Worm (Caenorhabditis elegans) whole organism, L2 larva: Measurements from ENCODE around the gene C16D9.8.

Experiments
- R02D3.7 ChIP-seq: fragments of 150-350 bp; optimal IDR thresholded peaks from 2 replicates; lab custom pipeline; 2014; ENCODE audit warnings: missing biosample characterization, missing genetic modification characterization
- Y55F3AM.14 ChIP-seq: fragments of 200-800 bp; sonication (Bioruptor generic); optimal IDR thresholded peaks from 2 replicates; lab custom pipeline; 2018; ENCODE audit warnings: mild to moderate bottlenecking, missing genetic modification characterization, missing compliant biosample characterization
- alr-1 ChIP-seq: fragments of 150-350 bp; optimal IDR thresholded peaks from 2 replicates; lab custom pipeline; 2014; ENCODE audit warnings: missing biosample characterization, missing genetic modification characterization
- aly-2 ChIP-seq: fragments of 150-350 bp; optimal IDR thresholded peaks from 2 replicates; lab custom pipeline; 2014; ENCODE audit warnings: missing biosample characterization, missing genetic modification characterization
- ama-1 ChIP-seq: fragments of 150-350 bp; optimal IDR thresholded peaks from 2 replicates; lab custom pipeline; 2018; ENCODE audit warnings: inconsistent platforms
- blmp-1 ChIP-seq: sonication (generic microtip); optimal IDR thresholded peaks from 2 replicates; lab custom pipeline; 2017; ENCODE audit warnings: missing genetic modification characterization, mild to moderate bottlenecking, missing compliant biosample characterization, antibody characterized with exemption, moderate library complexity; ENCODE audit not compliant: insufficient read depth
- ceh-16 ChIP-seq: fragments of 150-350 bp; optimal IDR thresholded peaks from 2 replicates; lab custom pipeline; 2014; ENCODE audit warnings: missing biosample characterization, missing genetic modification characterization
- ceh-82 ChIP-seq: fragments of 150-350 bp; optimal IDR thresholded peaks from 2 replicates; lab custom pipeline; 2014; ENCODE audit warnings: missing biosample characterization, missing genetic modification characterization
- crh-2 ChIP-seq: sonication (generic microtip); optimal IDR thresholded peaks from 2 replicates; lab custom pipeline; 2017; ENCODE audit warnings: missing biosample characterization, missing genetic modification characterization
- dmd-4 ChIP-seq: sonication (generic microtip); optimal IDR thresholded peaks from 2 replicates; lab custom pipeline; 2017; ENCODE audit warnings: missing biosample characterization, missing genetic modification characterization
- egl-27 ChIP-seq: sonication (generic microtip); optimal IDR thresholded peaks from 3 replicates; lab custom pipeline; 2017; ENCODE audit warnings: missing biosample characterization, missing genetic modification reagents, missing genetic modification characterization
- elt-1 ChIP-seq: fragments of 150-350 bp; optimal IDR thresholded peaks from 2 replicates; lab custom pipeline; 2014; ENCODE audit warnings: missing biosample characterization, missing genetic modification characterization
- elt-3 ChIP-seq: sonication (generic microtip); optimal IDR thresholded peaks from 2 replicates; lab custom pipeline; 2017; ENCODE audit warnings: missing biosample characterization, missing genetic modification characterization
- fos-1 ChIP-seq: fragments of 150-350 bp; optimal IDR thresholded peaks from 2 replicates; lab custom pipeline; 2014; ENCODE audit warnings: missing biosample characterization, missing genetic modification characterization
- gmeb-1 ChIP-seq: fragments of 150-350 bp; optimal IDR thresholded peaks from 2 replicates; lab custom pipeline; 2014; ENCODE audit warnings: missing biosample characterization, missing genetic modification characterization
- lin-11 ChIP-seq: fragments of 150-350 bp; sonication (generic microtip); optimal IDR thresholded peaks from 2 replicates; lab custom pipeline; 2014; ENCODE audit warnings: missing biosample characterization, missing genetic modification characterization, inconsistent platforms, mixed read lengths
- lin-13 ChIP-seq: fragments of 150-350 bp; optimal IDR thresholded peaks from 2 replicates; lab custom pipeline; 2014; ENCODE audit warnings: missing biosample characterization, missing genetic modification reagents, missing genetic modification characterization
- lin-39 ChIP-seq: fragments of 150-350 bp; optimal IDR thresholded peaks from 2 replicates; lab custom pipeline; 2014; ENCODE audit warnings: missing biosample characterization, missing genetic modification reagents, missing genetic modification characterization
- lsy-2 ChIP-seq, 2 experiments: fragments of 150-350 bp in 1 of 2; sonication (generic microtip) in 1 of 2; optimal IDR thresholded peaks; 2 replicates each; lab custom pipeline; 2014 to 2017; ENCODE audit warnings: missing biosample characterization in 2 of 2, missing genetic modification characterization in 2 of 2
- mab-5 ChIP-seq: fragments of 150-350 bp; optimal IDR thresholded peaks from 2 replicates; lab custom pipeline; 2014; ENCODE audit warnings: missing biosample characterization, missing genetic modification characterization
- mbf-1 ChIP-seq: sonication (generic microtip); optimal IDR thresholded peaks from 2 replicates; lab custom pipeline; 2017; ENCODE audit warnings: missing biosample characterization, missing genetic modification characterization
- mdl-1 ChIP-seq, 2 experiments: fragments of 150-350 bp in 1 of 2; sonication (generic microtip) in 1 of 2; optimal IDR thresholded peaks; 2 replicates each; lab custom pipeline; 2017; ENCODE audit warnings: missing biosample characterization in 2 of 2, missing genetic modification characterization in 2 of 2
- nhr-10 ChIP-seq: sonication (generic microtip); optimal IDR thresholded peaks from 2 replicates; lab custom pipeline; 2017; ENCODE audit warnings: missing biosample characterization, missing genetic modification characterization
- nhr-11 ChIP-seq: fragments of 150-350 bp; optimal IDR thresholded peaks from 2 replicates; lab custom pipeline; 2014; ENCODE audit warnings: missing biosample characterization, missing genetic modification characterization
- nhr-12 ChIP-seq: fragments of 150-350 bp; optimal IDR thresholded peaks from 2 replicates; lab custom pipeline; 2014; ENCODE audit warnings: missing biosample characterization, missing genetic modification characterization
- nhr-129 ChIP-seq: fragments of 150-350 bp; optimal IDR thresholded peaks from 2 replicates; lab custom pipeline; 2014; ENCODE audit warnings: missing biosample characterization, missing genetic modification characterization
- nhr-21 ChIP-seq: fragments of 150-350 bp; optimal IDR thresholded peaks from 2 replicates; lab custom pipeline; 2014; ENCODE audit warnings: missing biosample characterization, missing genetic modification characterization
- nhr-23 ChIP-seq: fragments of 150-350 bp; optimal IDR thresholded peaks from 2 replicates; lab custom pipeline; 2014; ENCODE audit warnings: missing biosample characterization, missing genetic modification reagents, missing genetic modification characterization
- nhr-237 ChIP-seq: fragments of 150-350 bp; optimal IDR thresholded peaks from 2 replicates; lab custom pipeline; 2014; ENCODE audit warnings: missing biosample characterization, missing genetic modification characterization
- nhr-25 ChIP-seq: fragments of 150-350 bp; sonication (generic microtip); optimal IDR thresholded peaks from 3 replicates; lab custom pipeline; 2014; ENCODE audit warnings: missing biosample characterization, missing genetic modification characterization
- nhr-6 ChIP-seq: fragments of 150-350 bp; optimal IDR thresholded peaks from 2 replicates; lab custom pipeline; 2014; ENCODE audit warnings: missing biosample characterization, missing genetic modification characterization
- nhr-77 ChIP-seq: fragments of 150-350 bp; optimal IDR thresholded peaks from 2 replicates; lab custom pipeline; 2014; ENCODE audit warnings: missing biosample characterization, missing genetic modification characterization
- peb-1 ChIP-seq: fragments of 150-350 bp; optimal IDR thresholded peaks from 2 replicates; lab custom pipeline; 2014; ENCODE audit warnings: missing biosample characterization, missing genetic modification characterization
- sem-4 ChIP-seq: fragments of 150-350 bp; optimal IDR thresholded peaks from 2 replicates; lab custom pipeline; 2014; ENCODE audit warnings: missing biosample characterization, missing genetic modification reagents, missing genetic modification characterization
- skn-1 ChIP-seq: sonication (generic microtip); optimal IDR thresholded peaks from 2 replicates; lab custom pipeline; 2017; ENCODE audit warnings: missing biosample characterization, missing genetic modification characterization
- sma-3 ChIP-seq: sonication (generic microtip); optimal IDR thresholded peaks from 2 replicates; lab custom pipeline; 2016; ENCODE audit warnings: missing genetic modification reagents, missing genetic modification characterization, missing compliant biosample characterization
- sma-9 ChIP-seq, 2 experiments: fragments of 150-350 bp in 1 of 2; sonication (generic microtip) in 1 of 2; optimal IDR thresholded peaks; 2 replicates each; lab custom pipeline; 2014 to 2016; ENCODE audit warnings: missing genetic modification characterization in 2 of 2, mild to moderate bottlenecking in 1 of 2, missing biosample characterization in 1 of 2, missing compliant biosample characterization in 1 of 2, missing genetic modification reagents in 1 of 2, moderate library complexity in 1 of 2
- snpc-4 ChIP-seq: fragments of 150-350 bp; optimal IDR thresholded peaks from 2 replicates; lab custom pipeline; 2014; ENCODE audit warnings: missing biosample characterization, missing genetic modification characterization
- unc-39 ChIP-seq: fragments of 150-350 bp; optimal IDR thresholded peaks from 2 replicates; lab custom pipeline; 2014; ENCODE audit warnings: missing biosample characterization, missing genetic modification characterization
- unc-55 ChIP-seq: fragments of 150-350 bp; sonication (generic microtip); optimal IDR thresholded peaks from 3 replicates; lab custom pipeline; 2014; ENCODE audit warnings: missing biosample characterization, missing genetic modification reagents, missing genetic modification characterization
- unc-62 ChIP-seq: fragments of 150-350 bp; optimal IDR thresholded peaks from 2 replicates; lab custom pipeline; 2014; ENCODE audit warnings: missing biosample characterization, missing genetic modification reagents, missing genetic modification characterization
- zag-1 ChIP-seq: fragments of 150-350 bp; optimal IDR thresholded peaks from 2 replicates; lab custom pipeline; 2014; ENCODE audit warnings: missing biosample characterization, missing genetic modification characterization
- ztf-1 ChIP-seq: fragments of 200-800 bp; sonication (Bioruptor generic); conservative IDR thresholded peaks from 2 replicates; pipeline ENCODE4 v1.3.6; 2022; ENCODE audit warnings: missing genetic modification characterization, missing compliant biosample characterization
- ztf-11 ChIP-seq: sonication (generic microtip); optimal IDR thresholded peaks from 2 replicates; lab custom pipeline; 2017; ENCODE audit warnings: missing biosample characterization, missing genetic modification characterization
- ztf-4 ChIP-seq: fragments of 150-350 bp; optimal IDR thresholded peaks from 2 replicates; lab custom pipeline; 2014; ENCODE audit warnings: missing biosample characterization, missing genetic modification characterization

C16D9.8 gene

ce11 chrV:8268902-8269301, 5.5 kb upstream of the C16D9.8 start, which contains the start of the genes asp-6 and asp-12:
Gene asp-6, minus strand, starts transcription at chrV:8268937.
Gene asp-12, plus strand, starts transcription at chrV:8269210.
- TF ChIP-seq sma-9 (GFP tag; optimal IDR thresholded peaks at IDR 0.05; lab: Kevin White, UChicago) (peak; percentile 35), sma-9 (tag; optimal IDR thresholded peaks at IDR 0.05; lab: Kevin White, UChicago) (no peak), fos-1 (peak; percentile 8), ceh-82 (tag; lab: Kevin White, UChicago) (no peak)

ce11 chrV:8267275-8267674, 3.9 kb upstream of the C16D9.8 start:
- TF ChIP-seq R02D3.7 (tag; lab: Kevin White, UChicago), result no peak
- no peak for TF ChIP-seq nhr-21 (tag; lab: Kevin White, UChicago)
- TF ChIP-seq aly-2 (tag; lab: Kevin White, UChicago), result no peak
- TF ChIP-seq sma-3 (GFP tag; lab: Kevin White, UChicago), result peak; percentile 34
- TF ChIP-seq nhr-10 (tag; lab: Kevin White, UChicago), result no peak
- TF ChIP-seq lin-13 (GFP tag; lab: Kevin White, UChicago), result peak; percentile 16
- no peak for TF ChIP-seq nhr-25 (tag; lab: Kevin White, UChicago)
- peak; percentile 71 for TF ChIP-seq gmeb-1
- TF ChIP-seq nhr-23 (tag; lab: Kevin White, UChicago), result no peak
- peak in 1 of 2 experiments; percentile 24 for TF ChIP-seq lsy-2 (tag; optimal IDR thresholded peaks at IDR 0.05; lab: Kevin White, UChicago)
- TF ChIP-seq elt-1 (tag; lab: Kevin White, UChicago), result no peak
- TF ChIP-seq elt-3 (tag; lab: Kevin White, UChicago), result no peak
- TF ChIP-seq ceh-16 (tag; lab: Kevin White, UChicago), result no peak
- peak; percentile 63 for TF ChIP-seq sma-9 (GFP tag; optimal IDR thresholded peaks at IDR 0.05; lab: Kevin White, UChicago)
- TF ChIP-seq sma-9 (tag; optimal IDR thresholded peaks at IDR 0.05; lab: Kevin White, UChicago), result no peak
- no peak for TF ChIP-seq mdl-1 (tag; optimal IDR thresholded peaks at IDR 0.05; lab: Kevin White, UChicago)
- no peak for TF ChIP-seq nhr-11 (tag; lab: Kevin White, UChicago)
- TF ChIP-seq ceh-82 (tag; lab: Kevin White, UChicago), result no peak
- peak; percentile 73 for TF ChIP-seq fos-1
- TF ChIP-seq mbf-1 (tag; lab: Kevin White, UChicago), result no peak
- no peak for TF ChIP-seq skn-1 (tag; lab: Kevin White, UChicago)
- no peak for TF ChIP-seq unc-55 (GFP tag; lab: Kevin White, UChicago)
- no peak for TF ChIP-seq dmd-4 (tag; lab: Kevin White, UChicago)
- no peak for TF ChIP-seq unc-62
- no peak for TF ChIP-seq unc-39 (tag; lab: Kevin White, UChicago)
- TF ChIP-seq nhr-6 (tag; lab: Kevin White, UChicago), result no peak
- TF ChIP-seq Y55F3AM.14 (GFP tag; lab: Kevin White, UChicago), result no peak
- TF ChIP-seq egl-27 (tag; lab: Kevin White, UChicago), result no peak
- no peak for TF ChIP-seq ztf-11 (tag; lab: Kevin White, UChicago)
- no peak for TF ChIP-seq lin-39 (tag; lab: Kevin White, UChicago)
- peak; percentile 77 for TF ChIP-seq crh-2 (tag; lab: Kevin White, UChicago)
- TF ChIP-seq sem-4 (tag; lab: Kevin White, UChicago), result no peak
- TF ChIP-seq blmp-1, result no peak
- TF ChIP-seq lin-11 (tag; lab: Kevin White, UChicago), result no peak
- TF ChIP-seq nhr-129 (tag; lab: Kevin White, UChicago), result peak; percentile 66
- TF ChIP-seq ztf-4 (tag; lab: Kevin White, UChicago), result no peak
- no peak for TF ChIP-seq zag-1 (tag; lab: Kevin White, UChicago)
- TF ChIP-seq snpc-4 (tag; lab: Kevin White, UChicago), result no peak
- no peak for TF ChIP-seq ztf-1 (GFP tag; lab: Robert Waterston, UW)
- TF ChIP-seq alr-1 (tag; lab: Kevin White, UChicago), result no peak

- TF ChIP-seq snpc-4 (tag; lab: Kevin White, UChicago) (no peak), elt-3 (tag; lab: Kevin White, UChicago) (no peak), nhr-77 (tag; lab: Kevin White, UChicago) (no peak), ama-1 (lab: Kevin White, UChicago) (no peak), nhr-12 (tag; lab: Kevin White, UChicago) (no peak), lsy-2 (tag; optimal IDR thresholded peaks at IDR 0.05; lab: Kevin White, UChicago) (no peak), nhr-237 (no peak), Y55F3AM.14 (GFP tag; lab: Kevin White, UChicago) (no peak), peb-1 (tag; lab: Kevin White, UChicago) (no peak), dmd-4 (tag; lab: Kevin White, UChicago) (no peak), ztf-4 (tag; lab: Kevin White, UChicago) (no peak), lin-11 (tag; lab: Kevin White, UChicago) (no peak), mab-5 (tag; lab: Kevin White, UChicago) (no peak)
These were observed 2.9 kb upstream of the C16D9.8 start, which contains the start of gene F21F8.5 for ce11 chrV:8266232-8266631. Gene F21F8.5, minus strand, starts transcription at chrV:8266332.
